Worm (Caenorhabditis elegans): ENCODE measurements around the gene ZC518.8.

Gene ZC518.8

DNA sequence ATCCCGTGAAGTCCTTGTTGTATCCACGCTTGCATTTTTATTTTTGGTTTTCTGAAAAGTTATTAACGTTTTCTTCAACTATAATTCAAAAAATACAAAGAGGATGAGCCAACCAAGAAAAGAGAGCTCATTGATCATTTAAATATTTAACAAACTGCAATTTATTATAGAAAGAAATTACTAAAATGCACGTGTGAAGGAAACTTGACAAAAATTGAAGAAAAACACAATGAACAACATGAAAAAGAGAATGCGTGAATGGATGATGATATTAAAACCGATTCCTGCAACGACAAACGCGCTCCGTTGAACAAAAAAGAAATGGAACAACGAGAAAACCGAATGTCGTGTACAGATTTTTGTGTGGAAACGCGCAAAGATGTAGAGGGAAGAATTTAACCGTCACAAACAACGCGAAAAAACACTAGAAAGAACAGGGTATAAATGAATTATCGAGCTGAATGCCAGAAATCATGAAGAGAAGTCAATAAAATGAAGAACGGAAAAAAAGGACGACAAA lies 30.8 kb downstream of the ZC518.8 start, which contains the start of gene ufd-1 (continued):
- TF ChIP-seq unc-130 (GFP tag; optimal IDR thresholded peaks at IDR 0.05) (no peak), lim-7 (GFP tag; IDR thresholded peaks at IDR 0.05) (no peak)

DNA sequence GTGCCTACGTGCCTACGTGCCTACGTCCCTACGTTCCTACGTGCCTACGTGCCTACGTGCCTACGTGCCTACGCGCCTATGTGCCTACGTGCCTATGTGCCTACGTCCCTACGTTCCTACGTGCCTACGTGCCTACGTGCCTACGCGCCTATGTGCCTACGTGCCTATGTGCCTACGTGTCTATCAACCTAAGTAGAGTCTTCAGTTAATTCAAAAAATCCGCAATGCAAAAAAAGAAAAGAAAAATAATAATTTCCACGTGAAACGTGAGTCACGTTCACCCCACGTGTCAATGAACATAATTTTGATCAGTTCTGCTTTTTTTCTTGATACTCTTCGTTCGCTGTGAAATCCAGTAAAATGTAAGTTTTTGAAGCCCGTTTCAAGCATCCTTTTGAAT lies 34.8 kb downstream of the ZC518.8 start, which contains the start of gene F19B6.3:
Gene F19B6.3 (plus strand): TSS at position 301 of the 400 bp plus-strand sequence.
- TF ChIP-seq egl-43 (GFP tag; IDR thresholded peaks at IDR 0.05) = 0 out of 2 replicates have a peak, but pooled peaks have one; percentile 9
